Worm (Caenorhabditis elegans) whole organism, L3 larva: Measurements from ENCODE around the gene ogt-1.

Source experiments
- R02D3.7 ChIP-seq: fragments of 150-350 bp; optimal IDR thresholded peaks from 2 replicates; lab custom pipeline; 2014; ENCODE audit warnings: missing biosample characterization, missing genetic modification characterization
- ZK546.5 ChIP-seq: sonication (generic microtip); optimal IDR thresholded peaks from 2 replicates; lab custom pipeline; 2017; ENCODE audit warnings: missing biosample characterization, missing genetic modification characterization
- ceh-16 ChIP-seq: sonication (generic microtip); optimal IDR thresholded peaks from 2 replicates; lab custom pipeline; 2017; ENCODE audit warnings: missing biosample characterization, missing genetic modification characterization
- ceh-28 ChIP-seq: fragments of 150-350 bp; optimal IDR thresholded peaks from 2 replicates; lab custom pipeline; 2014; ENCODE audit warnings: missing biosample characterization, missing genetic modification reagents, missing genetic modification characterization
- ceh-9 ChIP-seq: sonication (generic microtip); optimal IDR thresholded peaks from 2 replicates; lab custom pipeline; 2018; ENCODE audit warnings: missing biosample characterization, missing genetic modification characterization
- daf-12 ChIP-seq: fragments of 150-350 bp; optimal IDR thresholded peaks from 2 replicates; lab custom pipeline; 2014; ENCODE audit warnings: missing biosample characterization, missing genetic modification reagents, missing genetic modification characterization
- egl-27 ChIP-seq: sonication (generic microtip); optimal IDR thresholded peaks from 4 replicates; lab custom pipeline; 2017; ENCODE audit warnings: missing biosample characterization, missing genetic modification reagents, missing genetic modification characterization
- egl-5 ChIP-seq: fragments of 150-350 bp; optimal IDR thresholded peaks from 2 replicates; lab custom pipeline; 2017; ENCODE audit warnings: missing biosample characterization, missing genetic modification reagents, missing genetic modification characterization, inconsistent platforms
- elt-1 ChIP-seq: fragments of 150-350 bp; optimal IDR thresholded peaks from 2 replicates; lab custom pipeline; 2014; ENCODE audit warnings: missing biosample characterization, missing genetic modification characterization
- elt-2 ChIP-seq: sonication (generic microtip); optimal IDR thresholded peaks from 2 replicates; lab custom pipeline; 2016; ENCODE audit warnings: missing genetic modification reagents, mild to moderate bottlenecking, missing genetic modification characterization, missing compliant biosample characterization
- elt-3 ChIP-seq, 3 experiments: fragments of 150-350 bp in 1 of 3; sonication (generic microtip) in 2 of 3; optimal IDR thresholded peaks; 2 replicates in 2 of 3; 4 replicates in 1 of 3; lab custom pipeline; 2014 to 2017; ENCODE audit warnings: missing biosample characterization in 3 of 3, missing genetic modification characterization in 3 of 3
- eor-1 ChIP-seq, 2 experiments: fragments of 150-350 bp; optimal IDR thresholded peaks; 2 replicates each; lab custom pipeline; 2014 to 2018; ENCODE audit warnings: missing biosample characterization in 2 of 2, missing genetic modification characterization in 2 of 2
- fkh-10 ChIP-seq: sonication (generic microtip); optimal IDR thresholded peaks from 2 replicates; lab custom pipeline; 2017; ENCODE audit warnings: missing biosample characterization, missing genetic modification reagents, missing genetic modification characterization
- fkh-2 ChIP-seq: fragments of 150-350 bp; optimal IDR thresholded peaks from 2 replicates; lab custom pipeline; 2014; ENCODE audit warnings: missing biosample characterization, missing genetic modification reagents, missing genetic modification characterization
- fos-1 ChIP-seq: fragments of 150-350 bp; optimal IDR thresholded peaks from 2 replicates; lab custom pipeline; 2014; ENCODE audit warnings: missing biosample characterization, missing genetic modification characterization
- hmg-11 ChIP-seq: sonication (generic microtip); optimal IDR thresholded peaks from 2 replicates; lab custom pipeline; 2016; ENCODE audit warnings: missing genetic modification characterization, missing compliant biosample characterization
- jun-1 ChIP-seq: fragments of 150-350 bp; optimal IDR thresholded peaks from 2 replicates; lab custom pipeline; 2014; ENCODE audit warnings: missing biosample characterization, missing genetic modification reagents, missing genetic modification characterization
- lsy-12 ChIP-seq: sonication (generic microtip); optimal IDR thresholded peaks from 2 replicates; lab custom pipeline; 2016; ENCODE audit warnings: mild to moderate bottlenecking, missing genetic modification characterization, missing compliant biosample characterization
- mml-1 ChIP-seq: fragments of 150-350 bp; sonication (generic microtip); optimal IDR thresholded peaks from 3 replicates; lab custom pipeline; 2014; ENCODE audit warnings: missing biosample characterization, missing genetic modification characterization
- nhr-11 ChIP-seq: fragments of 150-350 bp; optimal IDR thresholded peaks from 2 replicates; lab custom pipeline; 2014; ENCODE audit warnings: missing biosample characterization, missing genetic modification characterization
- nhr-12 ChIP-seq: fragments of 150-350 bp; optimal IDR thresholded peaks from 2 replicates; lab custom pipeline; 2014; ENCODE audit warnings: missing biosample characterization, missing genetic modification characterization
- nhr-23 ChIP-seq: fragments of 150-350 bp; optimal IDR thresholded peaks from 2 replicates; lab custom pipeline; 2014; ENCODE audit warnings: missing biosample characterization, missing genetic modification reagents, missing genetic modification characterization
- nhr-237 ChIP-seq: fragments of 150-350 bp; optimal IDR thresholded peaks from 2 replicates; lab custom pipeline; 2014; ENCODE audit warnings: missing biosample characterization, missing genetic modification characterization
- nhr-25 ChIP-seq: sonication (generic microtip); optimal IDR thresholded peaks from 2 replicates; lab custom pipeline; 2017; ENCODE audit warnings: missing biosample characterization, missing genetic modification characterization
- nhr-28 ChIP-seq: fragments of 150-350 bp; optimal IDR thresholded peaks from 2 replicates; lab custom pipeline; 2014; ENCODE audit warnings: missing biosample characterization, missing genetic modification characterization
- nhr-43 ChIP-seq: sonication (generic microtip); optimal IDR thresholded peaks from 2 replicates; lab custom pipeline; 2016; ENCODE audit warnings: mild to moderate bottlenecking, missing genetic modification characterization, missing compliant biosample characterization; ENCODE audit not compliant: poor library complexity, severe bottlenecking
- nhr-67 ChIP-seq: fragments of 150-350 bp; optimal IDR thresholded peaks from 2 replicates; lab custom pipeline; 2014; ENCODE audit warnings: missing biosample characterization, missing genetic modification characterization
- nhr-76 ChIP-seq: fragments of 150-350 bp; sonication (generic microtip); optimal IDR thresholded peaks from 5 replicates; lab custom pipeline; 2014; ENCODE audit warnings: missing biosample characterization, missing genetic modification characterization
- nhr-77 ChIP-seq: fragments of 150-350 bp; optimal IDR thresholded peaks from 2 replicates; lab custom pipeline; 2014; ENCODE audit warnings: missing biosample characterization, missing genetic modification characterization
- pha-4 ChIP-seq: fragments of 150-350 bp; optimal IDR thresholded peaks from 2 replicates; lab custom pipeline; 2014; ENCODE audit warnings: missing biosample characterization, missing genetic modification reagents, missing genetic modification characterization
- pqm-1 ChIP-seq: fragments of 150-350 bp; optimal IDR thresholded peaks from 2 replicates; lab custom pipeline; 2017; ENCODE audit warnings: missing biosample characterization, missing genetic modification characterization, inconsistent platforms
- sea-2 ChIP-seq: fragments of 150-350 bp; sonication (generic microtip); optimal IDR thresholded peaks from 4 replicates; lab custom pipeline; 2014; ENCODE audit warnings: missing biosample characterization, missing genetic modification reagents, missing genetic modification characterization
- skn-1 ChIP-seq: fragments of 150-350 bp; optimal IDR thresholded peaks from 2 replicates; lab custom pipeline; 2014; ENCODE audit warnings: missing biosample characterization, missing genetic modification characterization
- snpc-4 ChIP-seq: fragments of 150-350 bp; optimal IDR thresholded peaks from 2 replicates; lab custom pipeline; 2014; ENCODE audit warnings: missing biosample characterization, missing genetic modification characterization
- tbx-2 ChIP-seq: sonication (generic microtip); optimal IDR thresholded peaks from 2 replicates; lab custom pipeline; 2016; ENCODE audit warnings: mild to moderate bottlenecking, missing genetic modification characterization, missing compliant biosample characterization
- unc-39 ChIP-seq: sonication (generic microtip); optimal IDR thresholded peaks from 4 replicates; lab custom pipeline; 2017; ENCODE audit warnings: missing biosample characterization, missing genetic modification characterization
- unc-62 ChIP-seq: fragments of 150-350 bp; sonication (generic microtip); optimal IDR thresholded peaks from 4 replicates; lab custom pipeline; 2014; ENCODE audit warnings: missing biosample characterization, missing genetic modification reagents, missing genetic modification characterization
- zag-1 ChIP-seq: fragments of 150-350 bp; optimal IDR thresholded peaks from 2 replicates; lab custom pipeline; 2014; ENCODE audit warnings: missing biosample characterization, missing genetic modification characterization
- ztf-4 ChIP-seq: fragments of 150-350 bp; optimal IDR thresholded peaks from 2 replicates; lab custom pipeline; 2014; ENCODE audit warnings: missing biosample characterization, missing genetic modification characterization

Gene ogt-1

ce11 chrIII:7162065-7162762 lies 8.6 kb upstream of the ogt-1 start, which contains the start of the genes syf-2 and K04G7.1 (continued):
- TF ChIP-seq daf-12 (no peak), hmg-11 (tag; lab: Kevin White, UChicago) (peak; percentile 65), nhr-11 (tag; lab: Kevin White, UChicago) (no peak), ZK546.5 (peak; percentile 20), ceh-9 (tag; lab: Kevin White, UChicago) (no peak), nhr-25 (tag; lab: Kevin White, UChicago) (peak; percentile 76), nhr-237 (no peak), nhr-67 (tag; lab: Kevin White, UChicago) (no peak), elt-1 (tag; lab: Kevin White, UChicago) (peak; percentile 59)

ce11 chrIII:7161055-7161454 lies 7.5 kb upstream of the ogt-1 start, which contains the start of gene rnp-7:
Gene rnp-7, minus strand, starts transcription at chrIII:7161155.
- TF ChIP-seq elt-3 (tag; optimal IDR thresholded peaks at IDR 0.05; lab: Kevin White, UChicago): no peak
- TF ChIP-seq unc-62 (GFP tag; lab: Kevin White, UChicago): no peak
- TF ChIP-seq nhr-25 (tag; lab: Kevin White, UChicago): no peak
- no peak for TF ChIP-seq eor-1 (tag; optimal IDR thresholded peaks at IDR 0.05; lab: Kevin White, UChicago)
- no peak for TF ChIP-seq jun-1 (tag; lab: Kevin White, UChicago)
- no peak for TF ChIP-seq egl-5 (tag; lab: Kevin White, UChicago)
- no peak for TF ChIP-seq ceh-16 (tag; lab: Kevin White, UChicago)
- no peak for TF ChIP-seq nhr-23
- no peak for TF ChIP-seq hmg-11 (tag; lab: Kevin White, UChicago)
- no peak for TF ChIP-seq egl-27 (tag; lab: Kevin White, UChicago)
- TF ChIP-seq fkh-10 (GFP tag; lab: Kevin White, UChicago): no peak
- TF ChIP-seq snpc-4 (tag; lab: Kevin White, UChicago): no peak
- no peak for TF ChIP-seq pha-4 (tag; lab: Kevin White, UChicago)
- TF ChIP-seq nhr-12: no peak

DNA sequence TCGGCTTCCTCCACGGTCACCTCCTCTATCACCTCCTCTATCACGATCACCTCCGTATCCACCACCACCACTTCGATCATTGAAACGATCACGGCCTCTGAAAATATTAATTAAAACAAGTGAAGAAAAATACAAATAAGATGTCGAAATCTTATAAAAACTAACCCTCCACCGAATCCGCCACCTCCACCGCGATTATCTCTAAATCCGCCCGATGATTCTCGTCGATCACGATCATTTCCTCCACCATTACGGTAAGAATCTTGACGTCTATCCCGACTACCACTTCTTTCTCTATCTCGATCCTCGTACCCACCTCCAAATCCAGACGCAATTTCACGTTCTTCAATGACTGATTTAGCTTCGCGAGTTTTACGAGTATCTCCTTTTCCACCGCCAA lies 5.6 kb upstream of the ogt-1 start:
- TF ChIP-seq unc-39 (tag; lab: Kevin White, UChicago): no peak
- TF ChIP-seq ceh-28: no peak
- TF ChIP-seq fkh-10 (GFP tag; lab: Kevin White, UChicago): no peak
- no peak for TF ChIP-seq ceh-9 (tag; lab: Kevin White, UChicago)

- no peak for TF ChIP-seq ceh-9 (tag; lab: Kevin White, UChicago)
- no peak for TF ChIP-seq ceh-16 (tag; lab: Kevin White, UChicago)
- no peak for TF ChIP-seq lsy-12 (tag; lab: Kevin White, UChicago)
- no peak for TF ChIP-seq fkh-2 (tag; lab: Kevin White, UChicago)
- TF ChIP-seq elt-3 (tag; optimal IDR thresholded peaks at IDR 0.05; lab: Kevin White, UChicago): no peak
- no peak for TF ChIP-seq nhr-67 (tag; lab: Kevin White, UChicago)
- TF ChIP-seq eor-1 (tag; optimal IDR thresholded peaks at IDR 0.05; lab: Kevin White, UChicago): no peak
- TF ChIP-seq, all 47 proteins: peak for 0
Measured at ce11 chrIII:7158709-7159108, 5.1 kb upstream of the ogt-1 start, which contains the start of gene nuo-4. Gene nuo-4, minus strand, starts transcription at chrIII:7158809.

- TF ChIP-seq nhr-28 (tag; lab: Kevin White, UChicago): no peak
- TF ChIP-seq pha-4 (tag; lab: Kevin White, UChicago): peak; percentile 92
- TF ChIP-seq fos-1 (tag; lab: Kevin White, UChicago): peak; percentile 34
- peak; percentile 80 for TF ChIP-seq nhr-43 (tag; lab: Kevin White, UChicago)
- peak; percentile 15 for TF ChIP-seq nhr-67 (tag; lab: Kevin White, UChicago)
- no peak for TF ChIP-seq elt-3 (tag; optimal IDR thresholded peaks at IDR 0.05; lab: Kevin White, UChicago)
- TF ChIP-seq lsy-12 (tag; lab: Kevin White, UChicago): peak; percentile 87
- TF ChIP-seq unc-39 (tag; lab: Kevin White, UChicago): no peak
- TF ChIP-seq ztf-4 (tag; lab: Kevin White, UChicago): no peak
- TF ChIP-seq nhr-12: no peak
- TF ChIP-seq R02D3.7: peak; percentile 75
- no peak for TF ChIP-seq ceh-9 (tag; lab: Kevin White, UChicago)
- no peak for TF ChIP-seq mml-1 (tag; lab: Kevin White, UChicago)
- TF ChIP-seq sea-2 (GFP tag; lab: Kevin White, UChicago): peak; percentile 13
- peak; percentile 81 for TF ChIP-seq zag-1 (tag; lab: Kevin White, UChicago)
- TF ChIP-seq fkh-10 (GFP tag; lab: Kevin White, UChicago): peak; percentile 98
- peak; percentile 79 for TF ChIP-seq tbx-2 (tag; lab: Kevin White, UChicago)
- peak; percentile 17 for TF ChIP-seq ZK546.5
- TF ChIP-seq nhr-77 (tag; lab: Kevin White, UChicago): peak; percentile 69
- peak; percentile 47 for TF ChIP-seq pqm-1 (tag; lab: Kevin White, UChicago)
- TF ChIP-seq skn-1: peak; percentile 78
- no peak for TF ChIP-seq fkh-2 (tag; lab: Kevin White, UChicago)
- TF ChIP-seq ceh-16 (tag; lab: Kevin White, UChicago): no peak
- peak; percentile 88 for TF ChIP-seq snpc-4 (tag; lab: Kevin White, UChicago)
- peak; percentile 85 for TF ChIP-seq egl-5 (tag; lab: Kevin White, UChicago)
- TF ChIP-seq elt-2 (tag; lab: Kevin White, UChicago): peak; percentile 83
- peak; percentile 85 for TF ChIP-seq nhr-23
- peak; percentile 97 for TF ChIP-seq egl-27 (tag; lab: Kevin White, UChicago)
- peak; percentile 69 for TF ChIP-seq unc-62 (GFP tag; lab: Kevin White, UChicago)
- TF ChIP-seq nhr-76 (tag; lab: Kevin White, UChicago): no peak
- TF ChIP-seq nhr-25 (tag; lab: Kevin White, UChicago): peak; percentile 87
Measured at ce11 chrIII:7155631-7156030, 2.0 kb upstream of the ogt-1 start.
